Worm (Caenorhabditis elegans): ENCODE data around the gene C03B1.4.

Gene C03B1.4

DNA sequence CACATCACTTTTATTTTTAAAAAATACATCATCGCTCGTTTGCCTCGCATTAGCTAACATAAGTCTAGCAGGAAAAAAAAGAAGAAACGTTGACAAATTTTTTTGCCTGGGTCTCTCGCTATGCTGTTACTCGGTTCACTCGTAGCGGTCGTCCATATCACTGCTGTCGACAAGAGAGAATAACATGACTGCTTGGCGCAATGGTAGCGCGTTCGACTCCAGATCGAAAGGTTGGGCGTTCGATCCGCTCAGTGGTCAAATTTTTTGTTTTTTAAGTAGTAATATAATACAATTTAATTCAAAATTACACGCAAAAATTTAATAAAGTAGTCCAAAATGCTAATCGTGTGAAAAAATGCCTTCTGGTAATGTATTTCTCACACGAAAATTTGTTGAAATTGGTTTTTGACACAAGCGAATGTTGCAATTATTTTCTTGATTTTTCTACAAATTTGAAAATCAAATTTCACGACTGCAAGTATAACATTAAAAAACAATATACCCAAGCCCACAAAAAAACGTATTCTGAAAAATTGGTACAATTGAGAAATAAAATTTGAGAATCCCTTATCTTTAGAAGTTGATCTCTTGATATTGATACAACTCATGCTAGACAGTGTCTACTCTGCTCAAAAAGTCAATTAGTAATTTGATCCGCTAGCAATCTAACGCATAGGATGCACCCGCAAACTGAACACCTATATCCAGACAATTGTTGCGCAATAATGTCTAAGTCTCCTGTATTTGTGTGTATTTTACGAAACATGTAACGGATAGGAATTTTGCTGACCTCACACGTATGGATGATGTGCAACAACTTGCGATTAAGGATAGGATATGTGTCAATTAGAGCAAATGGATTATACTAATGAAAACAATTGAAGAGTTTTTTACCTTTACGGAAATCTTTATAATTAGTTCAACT is 7.2 kb downstream of the C03B1.4 start (continued):
- TF ChIP-seq mab-9 (GFP tag; IDR thresholded peaks at IDR 0.05) (no peak), fkh-8 (tag; optimal IDR thresholded peaks at IDR 0.05) (peak; percentile 29), hlh-4 (tag; optimal IDR thresholded peaks at IDR 0.05) (no peak), lin-15B (tag; optimal IDR thresholded peaks at IDR 0.05) (no peak), F16B12.6 (tag; optimal IDR thresholded peaks at IDR 0.05) (no peak), zip-4 (GFP tag; optimal IDR thresholded peaks at IDR 0.05) (no peak), jun-1 (tag; optimal IDR thresholded peaks at IDR 0.05) (no peak), isw-1 (GFP tag; IDR thresholded peaks at IDR 0.05) (no peak), skn-1 (tag; optimal IDR thresholded peaks at IDR 0.05) (peak; percentile 35), nhr-12 (tag; optimal IDR thresholded peaks at IDR 0.05) (no peak), fkh-10 (GFP tag; optimal IDR thresholded peaks at IDR 0.05) (peak; percentile 28), unc-98 (GFP tag; IDR thresholded peaks at IDR 0.05) (no peak), aly-2 (tag; optimal IDR thresholded peaks at IDR 0.05) (no peak), C34B4.2 (tag; optimal IDR thresholded peaks at IDR 0.05) (no peak), unc-130 (tag; optimal IDR thresholded peaks at IDR 0.05) (peak; percentile 41), sup-37 (GFP tag; optimal IDR thresholded peaks at IDR 0.05) (no peak), lsy-2 (tag; optimal IDR thresholded peaks at IDR 0.05) (peak; percentile 24 to 51), lin-14 (GFP tag; optimal IDR thresholded peaks at IDR 0.05) (peak; percentile 63), zag-1 (tag; optimal IDR thresholded peaks at IDR 0.05) (no peak), ceh-82 (tag; optimal IDR thresholded peaks at IDR 0.05) (peak; percentile 21 to 30 (median 25)), sox-4 (tag; optimal IDR thresholded peaks at IDR 0.05) (peak; percentile 21), lin-13 (GFP tag; optimal IDR thresholded peaks at IDR 0.05) (no peak), irx-1 (tag; optimal IDR thresholded peaks at IDR 0.05) (peak; percentile 49), fos-1 (tag; optimal IDR thresholded peaks at IDR 0.05) (no peak), sptf-1 (tag; optimal IDR thresholded peaks at IDR 0.05) (no peak), rnt-1 (tag; optimal IDR thresholded peaks at IDR 0.05) (peak; percentile 60), egl-27 (tag; optimal IDR thresholded peaks at IDR 0.05) (no peak), nhr-19 (GFP tag; conservative IDR thresholded peaks at IDR 0.05) (peak; percentile 58), C16A3.4 (tag; optimal IDR thresholded peaks at IDR 0.05) (peak; percentile 42), nhr-84 (tag; optimal IDR thresholded peaks at IDR 0.05) (no peak), hpl-2 (GFP tag; optimal IDR thresholded peaks at IDR 0.05) (no peak), egl-13 (tag; optimal IDR thresholded peaks at IDR 0.05) (peak; percentile 70), nhr-71 (tag; optimal IDR thresholded peaks at IDR 0.05) (peak; percentile 73), lin-35 (GFP tag; optimal IDR thresholded peaks at IDR 0.05) (peak in 1 of 2 experiments; percentile 67), tbx-2 (tag; optimal IDR thresholded peaks at IDR 0.05) (peak; percentile 41), mep-1 (tag; optimal IDR thresholded peaks at IDR 0.05) (peak; percentile 46), ama-1 (optimal IDR thresholded peaks at IDR 0.05) (no peak), vab-15 (tag; optimal IDR thresholded peaks at IDR 0.05) (no peak), ces-1 (GFP tag; optimal IDR thresholded peaks at IDR 0.05) (no peak), snu-23 (GFP tag; optimal IDR thresholded peaks at IDR 0.05) (peak; percentile 75)

DNA sequence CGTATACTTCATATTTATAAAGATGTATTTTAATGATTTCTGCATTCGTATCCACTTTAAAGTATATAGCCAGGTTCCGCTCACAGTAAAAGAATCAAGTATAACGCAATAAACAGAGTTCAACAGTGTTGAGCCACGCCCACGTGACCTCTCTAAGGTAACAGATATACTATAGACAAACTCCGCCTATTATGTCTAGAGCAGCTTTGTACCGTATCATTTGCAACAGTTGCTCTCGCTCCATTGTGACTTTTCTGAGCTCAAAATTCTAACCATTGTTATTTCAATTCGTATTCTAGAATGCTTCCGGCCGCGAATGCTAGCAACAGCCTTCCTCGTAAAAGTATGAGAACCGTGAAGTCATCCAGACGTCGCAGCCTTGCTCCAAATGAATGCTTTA is 9.1 kb downstream of the C03B1.4 start, which contains the start of gene C03B1.17:
Gene C03B1.17 (plus strand): TSS at position 301 of the 400 bp plus-strand sequence.
- no peak for TF ChIP-seq mep-1 (tag; optimal IDR thresholded peaks at IDR 0.05)
- no peak for TF ChIP-seq irx-1 (tag; optimal IDR thresholded peaks at IDR 0.05)
- no peak for TF ChIP-seq xbp-1 (tag; optimal IDR thresholded peaks at IDR 0.05)
- no peak for TF ChIP-seq fkh-10 (GFP tag; optimal IDR thresholded peaks at IDR 0.05)
- no peak for TF ChIP-seq zip-4 (GFP tag; optimal IDR thresholded peaks at IDR 0.05)
